Worm (Caenorhabditis elegans) whole organism, midembryonic: ENCODE results near the gene W07G1.7.

ENCODE experiments used
- cog-1 ChIP-seq: sonication (generic microtip); optimal IDR thresholded peaks from 2 replicates; lab custom pipeline; 2016; ENCODE audit warnings: missing genetic modification characterization, missing compliant biosample characterization
- flt-1 ChIP-seq: fragments of 200-800 bp; sonication (Bioruptor generic); IDR thresholded peaks from 2 replicates; pipeline ENCODE4 v1.3.6; 2022; ENCODE audit warnings: missing genetic modification characterization, missing compliant biosample characterization
- med-1 ChIP-seq: sonication (generic microtip); optimal IDR thresholded peaks from 2 replicates; lab custom pipeline; 2017; ENCODE audit warnings: missing genetic modification characterization, mild to moderate bottlenecking, missing compliant biosample characterization, antibody characterized with exemption, missing genetic modification reagents; ENCODE audit not compliant: insufficient read depth
- ztf-29 ChIP-seq: fragments of 200-800 bp; sonication (Bioruptor generic); IDR thresholded peaks from 2 replicates; pipeline ENCODE4 v1.3.6; 2022; ENCODE audit warnings: missing genetic modification reagents, missing genetic modification characterization, missing compliant biosample characterization

- no peak for TF ChIP-seq flt-1 (GFP tag; lab: Robert Waterston, UW)
- peak; percentile 74; the same call in 1 of the 2 replicates for TF ChIP-seq ztf-29
- no peak for TF ChIP-seq cog-1 (tag; lab: Kevin White, UChicago)
- TF ChIP-seq med-1 (GFP tag; lab: Kevin White, UChicago) = no peak
These were observed 8.0 kb upstream of the W07G1.7 start for ce11 chrII:13974136-13974535.
